Worm (Caenorhabditis elegans) whole organism, L1 larva: ENCODE results near the gene Y48G9A.6.

Experiments used
- efl-3 ChIP-seq: fragments of 200-800 bp; sonication (Bioruptor generic); optimal IDR thresholded peaks from 2 replicates; lab custom pipeline; 2018; ENCODE audit warnings: mild to moderate bottlenecking, missing genetic modification characterization, missing compliant biosample characterization
- hlh-17 ChIP-seq: fragments of 200-800 bp; sonication (Bioruptor generic); optimal IDR thresholded peaks from 2 replicates; lab custom pipeline; 2018; ENCODE audit warnings: missing genetic modification characterization, mild to moderate bottlenecking, missing compliant biosample characterization, moderate library complexity, borderline replicate concordance
- lin-15B ChIP-seq: fragments of 150-350 bp; sonication (generic microtip); optimal IDR thresholded peaks from 3 replicates; lab custom pipeline; 2014; ENCODE audit warnings: missing biosample characterization, missing genetic modification characterization
- tbx-2 ChIP-seq: sonication (generic microtip); optimal IDR thresholded peaks from 2 replicates; lab custom pipeline; 2016; ENCODE audit warnings: missing genetic modification characterization, missing compliant biosample characterization

ce11 chrIII:2123673-2124187 is 6.1 kb downstream of the Y48G9A.6 start, which contains the start of gene frl-1:
- no peak for TF ChIP-seq hlh-17 (GFP tag; lab: Kevin White, UChicago)
- TF ChIP-seq efl-3, result no peak
- TF ChIP-seq tbx-2 (tag; lab: Kevin White, UChicago), result no peak
- TF ChIP-seq lin-15B (tag; lab: Kevin White, UChicago), result no peak
